Worm (Caenorhabditis elegans): ENCODE data around the gene F43C11.2.

Gene F43C11.2

DNA sequence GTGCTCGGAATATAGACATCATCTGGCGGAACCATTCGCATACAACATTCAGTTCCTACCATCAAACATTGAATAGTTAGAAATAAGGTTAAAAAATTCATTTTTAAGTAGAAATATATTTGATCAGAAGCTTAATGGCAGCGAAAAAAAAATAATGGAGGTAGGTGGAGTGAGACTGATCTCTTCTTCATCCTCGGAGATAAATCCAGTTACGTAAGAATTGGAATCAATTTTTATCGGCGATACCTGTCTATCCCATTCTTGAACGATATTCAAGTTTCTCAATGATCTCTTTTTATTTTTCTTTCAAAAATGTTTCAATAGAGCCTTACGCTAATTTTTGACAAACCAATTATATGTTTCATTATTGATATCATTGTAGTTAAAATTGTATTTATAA, 30.9 kb downstream of the F43C11.2 start, which contains the start of gene F16G10.9:
Gene F16G10.9, minus strand, starts transcription at position 101 of the 400 bp plus-strand sequence.
- TF ChIP-seq pax-1 (tag; optimal IDR thresholded peaks at IDR 0.05) (no peak), sdc-2 (tag; optimal IDR thresholded peaks at IDR 0.05) (no peak), ceh-19 (GFP tag; optimal IDR thresholded peaks at IDR 0.05) (no peak), fkh-10 (GFP tag; optimal IDR thresholded peaks at IDR 0.05) (no peak), fkh-6 (tag; optimal IDR thresholded peaks at IDR 0.05) (no peak), elt-2 (tag; optimal IDR thresholded peaks at IDR 0.05) (no peak), ceh-22 (tag; optimal IDR thresholded peaks at IDR 0.05) (no peak), zip-5 (tag; optimal IDR thresholded peaks at IDR 0.05) (no peak), C38D4.7 (GFP tag; optimal IDR thresholded peaks at IDR 0.05) (no peak), ceh-6 (GFP tag; optimal IDR thresholded peaks at IDR 0.05) (no peak), K09A11.1 (tag; optimal IDR thresholded peaks at IDR 0.05; ENCODE audit: insufficient read depth) (no peak), F13H6.1 (tag; optimal IDR thresholded peaks at IDR 0.05) (no peak), lin-11 (tag; optimal IDR thresholded peaks at IDR 0.05) (no peak), ceh-18 (tag; optimal IDR thresholded peaks at IDR 0.05) (no peak), elt-4 (tag; optimal IDR thresholded peaks at IDR 0.05) (no peak), ama-1 (optimal IDR thresholded peaks at IDR 0.05) (no peak), pha-4 (tag; optimal IDR thresholded peaks at IDR 0.05) (no peak)

DNA sequence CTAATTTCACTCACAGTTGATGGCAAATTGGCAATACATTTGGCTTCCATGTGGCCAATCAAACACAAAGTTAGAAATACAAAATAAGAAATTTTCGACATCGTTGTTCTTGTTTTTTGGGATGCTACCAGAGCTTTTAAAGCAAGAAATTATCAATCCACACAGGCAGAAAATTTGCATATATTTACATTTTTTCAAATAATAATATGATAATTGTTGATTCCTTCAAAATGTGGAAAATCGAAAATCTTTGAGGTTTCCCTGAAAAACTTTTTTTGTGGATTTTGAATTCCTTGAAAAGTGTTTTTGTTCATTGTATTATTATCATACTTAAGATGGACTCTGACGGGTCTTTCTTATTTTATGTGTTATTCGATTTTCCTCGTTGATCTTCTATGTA, 36.3 kb downstream of the F43C11.2 start, which contains the start of gene F16G10.10:
Gene F16G10.10, minus strand, starts transcription at position 101 of the 400 bp plus-strand sequence.
- TF ChIP-seq ceh-14 (tag; optimal IDR thresholded peaks at IDR 0.05) (no peak), lin-11 (tag; optimal IDR thresholded peaks at IDR 0.05) (no peak), ama-1 (optimal IDR thresholded peaks at IDR 0.05) (no peak), ceh-6 (GFP tag; optimal IDR thresholded peaks at IDR 0.05) (no peak), nhr-11 (tag; optimal IDR thresholded peaks at IDR 0.05) (no peak), hlh-15 (tag; optimal IDR thresholded peaks at IDR 0.05) (no peak), sox-2 (GFP tag; IDR thresholded peaks at IDR 0.05) (no peak), fkh-6 (tag; optimal IDR thresholded peaks at IDR 0.05) (no peak), ceh-18 (tag; optimal IDR thresholded peaks at IDR 0.05) (no peak), pros-1 (tag; optimal IDR thresholded peaks at IDR 0.05) (no peak), sox-4 (tag; optimal IDR thresholded peaks at IDR 0.05) (no peak), C38D4.7 (GFP tag; optimal IDR thresholded peaks at IDR 0.05) (no peak), F13H6.1 (tag; optimal IDR thresholded peaks at IDR 0.05) (no peak), C08G9.2 (tag; optimal IDR thresholded peaks at IDR 0.05) (no peak), unc-55 (GFP tag; optimal IDR thresholded peaks at IDR 0.05) (no peak), eyg-1 (tag; optimal IDR thresholded peaks at IDR 0.05) (no peak), unc-3 (GFP tag; conservative IDR thresholded peaks at IDR 0.05) (no peak), unc-3 (tag; optimal IDR thresholded peaks at IDR 0.05) (no peak), npax-4 (tag; optimal IDR thresholded peaks at IDR 0.05) (no peak)

DNA sequence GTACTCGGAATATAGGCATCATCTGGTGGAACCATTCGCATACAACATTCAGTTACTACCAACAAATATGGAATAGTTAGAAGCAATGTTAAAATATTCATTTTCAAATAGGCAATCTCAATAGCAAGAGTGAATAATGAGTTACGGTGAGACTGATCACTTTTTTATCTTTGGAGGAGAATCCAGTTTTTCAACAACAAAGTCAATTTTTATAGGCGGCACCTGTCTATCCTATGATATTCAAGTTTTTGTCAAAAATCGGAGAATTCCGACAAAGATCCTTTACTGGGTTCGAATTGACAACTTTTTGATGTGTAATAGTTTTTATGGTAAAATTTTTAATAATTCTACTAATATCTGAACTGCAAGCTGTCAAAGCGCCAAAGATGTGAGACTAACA, 39.2 kb downstream of the F43C11.2 start, which contains the start of gene F16G10.11:
Gene F16G10.11, minus strand, starts transcription at position 101 of the 400 bp plus-strand sequence.
- TF ChIP-seq ceh-31 (tag; optimal IDR thresholded peaks at IDR 0.05) (no peak), che-1 (tag; optimal IDR thresholded peaks at IDR 0.05) (no peak), lin-11 (tag; optimal IDR thresholded peaks at IDR 0.05) (no peak), dve-1 (tag; optimal IDR thresholded peaks at IDR 0.05) (no peak), ceh-45 (GFP tag; IDR thresholded peaks at IDR 0.05) (no peak), unc-55 (GFP tag; optimal IDR thresholded peaks at IDR 0.05) (no peak), unc-86 (tag; optimal IDR thresholded peaks at IDR 0.05) (no peak), eyg-1 (tag; optimal IDR thresholded peaks at IDR 0.05) (no peak), ref-2 (tag; optimal IDR thresholded peaks at IDR 0.05) (no peak), ceh-14 (tag; optimal IDR thresholded peaks at IDR 0.05) (no peak), pag-3 (tag; optimal IDR thresholded peaks at IDR 0.05; ENCODE audit: borderline replicate concordance) (no peak)

DNA sequence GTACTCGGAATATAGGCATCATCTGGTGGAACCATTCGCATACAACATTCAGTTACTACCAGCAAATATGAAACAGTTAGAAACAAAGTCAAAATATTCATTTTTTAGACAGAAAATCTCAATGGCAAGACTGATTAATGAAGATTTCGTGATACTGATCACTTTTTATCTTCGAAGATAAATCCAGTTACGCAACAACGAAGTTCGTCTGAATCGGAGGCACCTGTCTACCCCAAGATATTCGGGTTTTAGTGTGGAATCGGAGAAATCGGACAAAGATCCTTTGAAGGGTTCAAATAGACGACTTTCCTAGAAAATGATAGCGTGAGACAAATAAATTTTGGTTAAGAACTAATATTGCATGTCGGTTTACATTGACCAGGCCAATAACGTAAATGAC, 41.3 kb downstream of the F43C11.2 start, which contains the start of gene F16G10.13:
Gene F16G10.13, minus strand, starts transcription at position 101 of the 400 bp plus-strand sequence.
- TF ChIP-seq ceh-24 (tag; optimal IDR thresholded peaks at IDR 0.05) (no peak), hlh-15 (tag; optimal IDR thresholded peaks at IDR 0.05) (no peak), ceh-48 (tag; optimal IDR thresholded peaks at IDR 0.05) (no peak), pat-9 (tag; optimal IDR thresholded peaks at IDR 0.05) (no peak), ztf-16 (tag; optimal IDR thresholded peaks at IDR 0.05) (no peak), F13H6.1 (tag; optimal IDR thresholded peaks at IDR 0.05) (no peak), syd-9 (tag; optimal IDR thresholded peaks at IDR 0.05) (no peak), ceh-19 (GFP tag; optimal IDR thresholded peaks at IDR 0.05) (no peak), pha-4 (tag; optimal IDR thresholded peaks at IDR 0.05) (no peak), ceh-6 (GFP tag; optimal IDR thresholded peaks at IDR 0.05) (no peak), hlh-30 (tag; optimal IDR thresholded peaks at IDR 0.05; ENCODE audit: insufficient read depth) (no peak), unc-86 (tag; optimal IDR thresholded peaks at IDR 0.05) (no peak), che-1 (tag; optimal IDR thresholded peaks at IDR 0.05) (no peak), ama-1 (optimal IDR thresholded peaks at IDR 0.05) (no peak)
